Worm (Caenorhabditis elegans) whole organism, mixed stage, embryonic: ENCODE results near the gene K08E4.2.

Source experiments
- ces-1 ChIP-seq: fragments of 150-350 bp; optimal IDR thresholded peaks from 2 replicates; lab custom pipeline; 2014; ENCODE audit warnings: missing biosample characterization, missing genetic modification reagents, missing genetic modification characterization
- nhr-76 ChIP-seq: sonication (generic microtip); optimal IDR thresholded peaks from 2 replicates; lab custom pipeline; 2017; ENCODE audit warnings: missing biosample characterization, missing genetic modification characterization
- pha-4 ChIP-seq: fragments of 150-350 bp; optimal IDR thresholded peaks from 2 replicates; lab custom pipeline; 2018; ENCODE audit warnings: missing biosample characterization, missing genetic modification reagents, missing genetic modification characterization
- unc-39 ChIP-seq: fragments of 150-350 bp; optimal IDR thresholded peaks from 2 replicates; lab custom pipeline; 2014; ENCODE audit warnings: missing biosample characterization, missing genetic modification characterization
- unc-62 ChIP-seq: fragments of 150-350 bp; optimal IDR thresholded peaks from 2 replicates; lab custom pipeline; 2014; ENCODE audit warnings: missing biosample characterization, missing genetic modification reagents, missing genetic modification characterization
- ztf-11 ChIP-seq: fragments of 150-350 bp; optimal IDR thresholded peaks from 2 replicates; lab custom pipeline; 2014; ENCODE audit warnings: missing biosample characterization, missing genetic modification characterization

DNA sequence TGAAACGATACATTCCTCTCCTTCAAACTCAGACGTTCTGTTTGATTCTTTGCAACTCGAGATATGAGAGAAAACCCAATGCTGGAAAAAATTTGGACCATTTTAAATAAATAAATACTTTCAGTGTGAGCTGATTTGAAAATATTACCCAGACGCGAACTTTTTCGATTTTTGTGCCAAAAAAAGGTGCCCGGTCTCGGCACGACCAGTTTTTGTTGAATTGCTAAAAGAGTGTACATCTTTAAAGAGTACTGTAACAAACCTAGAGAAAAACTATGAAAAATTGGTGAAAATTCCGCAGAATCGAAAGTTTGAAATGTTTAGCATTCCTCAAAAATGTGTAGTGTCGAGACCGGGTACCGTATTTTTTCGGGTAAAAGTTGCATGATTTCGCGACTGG lies 4.8 kb upstream of the K08E4.2 start, which contains the start of gene K08E4.8:
- TF ChIP-seq unc-62 (GFP tag; lab: Kevin White, UChicago) (no peak), pha-4 (tag; lab: Kevin White, UChicago) (no peak), ces-1 (GFP tag; lab: Kevin White, UChicago) (no peak), unc-39 (tag; lab: Kevin White, UChicago) (no peak), nhr-76 (tag; lab: Kevin White, UChicago) (no peak), ztf-11 (tag; lab: Kevin White, UChicago) (no peak)
